Worm (Caenorhabditis elegans): Measurements from ENCODE around the gene W02B12.13.

The W02B12.13 gene

DNA sequence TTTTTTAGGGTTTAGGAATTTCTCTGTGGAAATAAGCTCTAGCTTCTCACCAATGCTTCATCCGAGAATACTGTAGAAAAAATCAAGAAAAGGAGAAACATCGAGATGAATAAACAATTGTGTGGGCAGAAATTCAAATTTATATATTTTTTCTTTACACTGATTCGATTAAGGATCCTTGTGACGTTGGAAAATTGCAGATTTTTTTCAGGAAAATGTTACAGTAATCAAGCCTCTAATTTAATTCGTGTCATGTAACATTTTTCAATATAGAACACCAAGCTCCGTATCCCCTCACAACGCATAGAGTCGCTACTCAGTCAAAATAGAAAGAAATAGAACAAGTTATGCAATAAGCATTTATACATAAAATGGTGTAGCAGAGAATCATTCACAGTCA lies 31.3 kb downstream of the W02B12.13 start, which contains the start of gene W02B12.16:
Gene W02B12.16 (minus strand): TSS at position 101 of the 400 bp plus-strand sequence.
- TF ChIP-seq hmg-1.2 (GFP tag; IDR thresholded peaks at IDR 0.05) (no peak), lir-1 (GFP tag; conservative IDR thresholded peaks at IDR 0.05) (no peak), hlh-12 (tag; optimal IDR thresholded peaks at IDR 0.05) (no peak), cebp-1 (GFP tag; IDR thresholded peaks at IDR 0.05) (no peak), cebp-1 (tag; optimal IDR thresholded peaks at IDR 0.05) (no peak), B0336.3 (GFP tag; IDR thresholded peaks at IDR 0.05) (no peak), lin-54 (GFP tag; optimal IDR thresholded peaks at IDR 0.05) (no peak), gei-17 (GFP tag; optimal IDR thresholded peaks at IDR 0.05) (no peak), K11D2.4 (GFP tag; IDR thresholded peaks at IDR 0.05) (no peak), mcd-1 (GFP tag; IDR thresholded peaks at IDR 0.05) (no peak), lsy-27 (tag; optimal IDR thresholded peaks at IDR 0.05; ENCODE audit: borderline replicate concordance, insufficient read depth) (no peak), hrde-1 (tag; optimal IDR thresholded peaks at IDR 0.05; ENCODE audit: borderline replicate concordance) (no peak), egl-44 (GFP tag; IDR thresholded peaks at IDR 0.05) (no peak), unc-62 (GFP tag; optimal IDR thresholded peaks at IDR 0.05) (no peak), snpc-1.3 (tag; optimal IDR thresholded peaks at IDR 0.05; ENCODE audit: insufficient read depth) (no peak), hlh-26 (GFP tag; conservative IDR thresholded peaks at IDR 0.05) (no peak), ceh-40 (GFP tag; IDR thresholded peaks at IDR 0.05) (no peak), F57A8.1 (GFP tag; optimal IDR thresholded peaks at IDR 0.05) (no peak)

DNA sequence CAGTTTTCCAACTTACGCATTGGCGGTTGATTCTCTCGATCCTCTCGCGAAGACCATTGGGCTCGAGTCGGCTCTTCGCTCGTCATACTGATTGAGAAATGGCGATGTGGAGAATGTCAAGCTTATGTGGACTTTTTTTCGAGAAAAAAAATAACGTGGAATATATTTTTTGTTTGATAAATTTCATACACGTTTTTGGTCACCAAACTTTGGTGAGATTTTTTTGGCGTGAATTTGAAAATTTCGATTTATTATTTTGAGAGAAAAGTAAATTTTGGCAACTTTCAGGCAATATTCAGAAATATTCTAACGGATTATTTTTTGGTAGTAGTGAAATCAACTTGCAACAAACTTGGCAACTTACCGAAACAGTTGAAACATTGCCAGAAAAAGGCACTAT lies 34.0 kb downstream of the W02B12.13 start, which contains the start of gene W02B12.12:
Gene W02B12.12 (minus strand): TSS at position 101 of the 400 bp plus-strand sequence.
- no peak for TF ChIP-seq sptf-2 (GFP tag; optimal IDR thresholded peaks at IDR 0.05)
- TF ChIP-seq gei-17 (GFP tag; optimal IDR thresholded peaks at IDR 0.05): no peak
- no peak for TF ChIP-seq Y53G8AR.9 (GFP tag; conservative IDR thresholded peaks at IDR 0.05)
- no peak for TF ChIP-seq hmg-1.2 (GFP tag; IDR thresholded peaks at IDR 0.05)
- TF ChIP-seq ztf-25 (GFP tag; IDR thresholded peaks at IDR 0.05): no peak
- TF ChIP-seq Y79H2A.3 (GFP tag; conservative IDR thresholded peaks at IDR 0.05): no peak
- TF ChIP-seq dpff-1 (tag; optimal IDR thresholded peaks at IDR 0.05): no peak
- no peak for TF ChIP-seq B0336.3 (GFP tag; IDR thresholded peaks at IDR 0.05)
- TF ChIP-seq nhr-27 (tag; optimal IDR thresholded peaks at IDR 0.05): no peak
- no peak for TF ChIP-seq sdz-38 (tag; optimal IDR thresholded peaks at IDR 0.05)
- TF ChIP-seq hmg-20 (GFP tag; IDR thresholded peaks at IDR 0.05): no peak
- TF ChIP-seq madf-3 (GFP tag; IDR thresholded peaks at IDR 0.05): no peak
- TF ChIP-seq nfya-1 (tag; optimal IDR thresholded peaks at IDR 0.05; ENCODE audit: borderline replicate concordance, insufficient read depth): no peak
- no peak for TF ChIP-seq ceh-79 (tag; optimal IDR thresholded peaks at IDR 0.05)

DNA sequence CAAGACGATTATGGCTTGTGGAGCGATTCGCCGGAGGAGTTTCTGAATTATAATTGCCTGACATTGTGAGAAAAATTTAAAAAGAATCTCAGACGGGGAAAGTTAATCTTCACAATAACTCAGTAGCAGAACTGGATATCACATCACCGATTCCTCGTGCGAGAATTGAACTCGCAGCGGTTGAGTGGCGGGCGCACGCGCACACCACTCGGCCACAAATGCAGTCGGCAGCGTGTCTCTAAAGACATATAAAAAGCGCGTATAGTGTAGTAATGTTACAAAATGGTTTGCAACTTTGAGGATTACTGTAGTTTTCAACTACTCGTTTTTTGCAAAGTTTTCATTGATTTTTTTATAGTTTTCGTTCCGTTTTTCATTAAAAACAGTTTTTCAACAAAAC lies 39.5 kb downstream of the W02B12.13 start:
- TF ChIP-seq Y79H2A.3 (GFP tag; conservative IDR thresholded peaks at IDR 0.05): peak; percentile 61; the same call in 1 of the 2 replicates
- TF ChIP-seq tbp1 (GFP tag; optimal IDR thresholded peaks at IDR 0.05): peak; percentile 100
- peak; percentile 62 for TF ChIP-seq unc-130 (GFP tag; optimal IDR thresholded peaks at IDR 0.05)
- peak; percentile 86 for TF ChIP-seq sea-2 (GFP tag; IDR thresholded peaks at IDR 0.05)
- peak; percentile 94 for TF ChIP-seq ets-4 (GFP tag; optimal IDR thresholded peaks at IDR 0.05)
- TF ChIP-seq snpc-1.1 (tag; optimal IDR thresholded peaks at IDR 0.05; ENCODE audit: insufficient read depth): peak; percentile 82
- peak; percentile 83 for TF ChIP-seq Y53F4B.3 (GFP tag; IDR thresholded peaks at IDR 0.05)
- TF ChIP-seq lin-35 (GFP tag; optimal IDR thresholded peaks at IDR 0.05): peak in 1 of 3 experiments; percentile 78
- no peak for TF ChIP-seq pha-4 (tag; optimal IDR thresholded peaks at IDR 0.05)
- TF ChIP-seq nhr-80 (tag; optimal IDR thresholded peaks at IDR 0.05): peak; percentile 57
- peak; percentile 94 for TF ChIP-seq T26A5.8 (tag; optimal IDR thresholded peaks at IDR 0.05)
- TF ChIP-seq ztf-28 (GFP tag; IDR thresholded peaks at IDR 0.05): peak; percentile 75; the same call in 1 of the 2 replicates
- peak; percentile 98 for TF ChIP-seq sptf-2 (GFP tag; optimal IDR thresholded peaks at IDR 0.05)
- peak; percentile 82 for TF ChIP-seq ceh-100 (GFP tag; IDR thresholded peaks at IDR 0.05)
- peak; percentile 85 for TF ChIP-seq hlh-12 (tag; optimal IDR thresholded peaks at IDR 0.05)
- peak; percentile 75 for TF ChIP-seq nhr-179 (tag; optimal IDR thresholded peaks at IDR 0.05)
- TF ChIP-seq rec-8 (tag; optimal IDR thresholded peaks at IDR 0.05): peak; percentile 92 to 98
- peak; percentile 97 for TF ChIP-seq nhr-90 (tag; optimal IDR thresholded peaks at IDR 0.05)
- peak; percentile 66 for TF ChIP-seq akir-1 (GFP tag; optimal IDR thresholded peaks at IDR 0.05)
- TF ChIP-seq tbx-9 (tag; optimal IDR thresholded peaks at IDR 0.05; ENCODE audit: borderline replicate concordance): peak; percentile 26

Data from whole organism, young adult.